Worm (Caenorhabditis elegans): ENCODE data around the gene lsm-5.
A peak's percentile ranks its signal among the peaks of the same experiment; 100 is the strongest.

Gene lsm-5

DNA sequence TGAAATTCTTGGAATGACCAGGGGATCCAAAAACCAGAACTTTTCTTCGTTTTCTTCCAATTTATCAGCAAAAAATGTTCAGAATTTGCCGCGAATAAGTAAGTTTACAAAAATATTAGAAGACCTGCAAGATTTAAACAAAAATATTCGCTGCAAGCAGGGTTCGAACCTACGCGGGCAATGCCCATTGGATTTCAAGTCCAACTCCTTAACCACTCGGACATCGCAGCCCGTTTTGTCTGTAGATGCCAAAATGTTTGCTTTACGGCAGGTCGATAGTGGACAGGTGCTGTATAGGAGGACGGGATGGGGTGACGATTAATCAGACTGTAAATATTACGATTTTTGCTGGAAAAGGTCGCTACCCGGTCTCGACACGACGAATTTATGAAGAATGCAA lies 22.5 kb upstream of the lsm-5 start (continued):
- 0 out of 2 replicates have a peak, but pooled peaks have one; percentile 29 for TF ChIP-seq nhr-41 (GFP tag; IDR thresholded peaks at IDR 0.05)
- no peak for TF ChIP-seq nhr-77 (tag; optimal IDR thresholded peaks at IDR 0.05)
- TF ChIP-seq rbr-2 (tag; optimal IDR thresholded peaks at IDR 0.05), result no peak
- TF ChIP-seq madf-5 (GFP tag; IDR thresholded peaks at IDR 0.05), result peak in 1 of 2 experiments; percentile 63; a peak in 1 of 4 replicates
- TF ChIP-seq F26F4.8 (GFP tag; conservative IDR thresholded peaks at IDR 0.05), result peak; percentile 79; the same call in 1 of the 2 replicates
- TF ChIP-seq hif-1 (tag; optimal IDR thresholded peaks at IDR 0.05), result no peak
- peak; percentile 79 for TF ChIP-seq snpc-1.2 (GFP tag; IDR thresholded peaks at IDR 0.05)
- peak; percentile 45; the same call in 1 of the 2 replicates for TF ChIP-seq F44E2.7 (GFP tag; IDR thresholded peaks at IDR 0.05)
- peak; percentile 43 for TF ChIP-seq duxl-1 (tag; optimal IDR thresholded peaks at IDR 0.05; ENCODE audit: poor library complexity)
- TF ChIP-seq Y48G9A.11 (GFP tag; IDR thresholded peaks at IDR 0.05), result peak; percentile 71
- no peak for TF ChIP-seq fos-1 (tag; optimal IDR thresholded peaks at IDR 0.05)
- peak; percentile 81 for TF ChIP-seq arid-1 (GFP tag; conservative IDR thresholded peaks at IDR 0.05)
- TF ChIP-seq daf-16 (GFP tag; optimal IDR thresholded peaks at IDR 0.05), result peak in 1 of 2 experiments; percentile 41
- TF ChIP-seq daf-16 (tag; optimal IDR thresholded peaks at IDR 0.05), result no peak
- no peak for TF ChIP-seq nhr-11 (tag; optimal IDR thresholded peaks at IDR 0.05)
- no peak for TF ChIP-seq T20F7.1 (GFP tag; optimal IDR thresholded peaks at IDR 0.05)
- TF ChIP-seq F37D6.2 (tag; optimal IDR thresholded peaks at IDR 0.05), result no peak
- TF ChIP-seq Y105C5A.15 (GFP tag; IDR thresholded peaks at IDR 0.05), result 0 out of 2 replicates have a peak, but pooled peaks have one; percentile 49
- peak; percentile 66 for TF ChIP-seq sdz-12 (GFP tag; optimal IDR thresholded peaks at IDR 0.05)
- peak; percentile 23 for TF ChIP-seq lir-3 (tag; optimal IDR thresholded peaks at IDR 0.05)
- no peak for TF ChIP-seq zfp-3 (GFP tag; conservative IDR thresholded peaks at IDR 0.05)
- TF ChIP-seq mdt-29 (GFP tag; IDR thresholded peaks at IDR 0.05), result no peak; the same call in 1 of the 2 replicates
- peak; percentile 41 for TF ChIP-seq T26A8.4 (GFP tag; IDR thresholded peaks at IDR 0.05)
- no peak for TF ChIP-seq snpc-4 (tag; optimal IDR thresholded peaks at IDR 0.05)
- TF ChIP-seq D1046.2 (GFP tag; IDR thresholded peaks at IDR 0.05), result 0 out of 2 replicates have a peak, but pooled peaks have one; percentile 42
- 0 out of 2 replicates have a peak, but pooled peaks have one; percentile 29 for TF ChIP-seq ZK337.2 (GFP tag; IDR thresholded peaks at IDR 0.05)
- peak; percentile 93 for TF ChIP-seq lim-7 (GFP tag; IDR thresholded peaks at IDR 0.05)
- TF ChIP-seq zip-11 (GFP tag; IDR thresholded peaks at IDR 0.05), result no peak

DNA sequence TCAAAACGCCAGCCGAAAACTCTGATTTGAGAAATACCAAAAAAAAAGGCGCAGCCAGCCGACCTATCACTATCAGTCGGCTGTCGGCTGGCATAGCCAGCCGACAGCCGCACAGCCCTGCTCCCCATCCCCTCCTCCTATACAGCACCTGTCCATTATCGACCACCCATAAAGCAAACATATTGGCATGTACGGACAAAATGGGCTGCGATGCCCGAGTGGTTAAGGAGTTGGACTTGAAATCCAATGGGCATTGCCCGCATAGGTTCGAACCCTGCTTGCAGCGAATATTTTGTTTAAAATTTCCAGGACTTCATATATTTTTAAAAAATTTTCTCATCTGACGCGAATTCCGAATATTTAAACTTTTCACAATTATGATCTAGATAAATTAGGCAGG lies 19.8 kb upstream of the lsm-5 start:
- 0 out of 2 replicates have a peak, but pooled peaks have one; percentile 14 for TF ChIP-seq egl-43 (GFP tag; IDR thresholded peaks at IDR 0.05)
- TF ChIP-seq ztf-7 (tag; optimal IDR thresholded peaks at IDR 0.05), result no peak
- 0 out of 2 replicates have a peak, but pooled peaks have one; percentile 10 for TF ChIP-seq set-16 (GFP tag; IDR thresholded peaks at IDR 0.05)

DNA sequence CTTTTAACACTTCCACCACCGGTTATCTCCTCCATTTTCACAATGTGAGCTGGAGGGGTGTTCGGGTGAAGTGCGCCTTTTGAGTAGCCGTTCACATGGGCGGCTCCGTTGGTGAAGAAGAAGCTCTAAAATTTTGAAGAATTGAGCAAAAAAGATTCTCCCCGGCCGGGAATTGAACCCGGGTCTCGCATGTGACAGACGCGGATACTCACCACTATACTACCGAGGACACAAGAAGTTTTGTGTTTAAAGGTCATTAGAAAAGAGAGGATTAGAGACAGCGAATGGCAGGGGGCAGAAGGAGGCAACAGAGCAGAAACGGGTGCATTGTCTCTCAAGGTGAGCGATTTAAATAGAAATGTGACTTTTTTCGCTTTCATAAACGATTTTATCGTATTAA lies 18.5 kb upstream of the lsm-5 start:
- peak in 1 of 2 experiments; percentile 27 for TF ChIP-seq lsy-2 (tag; optimal IDR thresholded peaks at IDR 0.05)
- TF ChIP-seq madf-5 (GFP tag; IDR thresholded peaks at IDR 0.05), result peak; percentile 51 to 73; a peak in 1 of 4 replicates
- peak; percentile 98 for TF ChIP-seq aha-1 (tag)
- peak; percentile 63 for TF ChIP-seq duxl-1 (tag; optimal IDR thresholded peaks at IDR 0.05; ENCODE audit: poor library complexity)
- TF ChIP-seq dmd-6 (GFP tag; IDR thresholded peaks at IDR 0.05), result peak; percentile 40; the same call in 1 of the 2 replicates
- no peak for TF ChIP-seq zfp-3 (GFP tag; conservative IDR thresholded peaks at IDR 0.05)
- TF ChIP-seq Y105C5A.15 (GFP tag; IDR thresholded peaks at IDR 0.05), result peak; percentile 63; the same call in 1 of the 2 replicates
- peak; percentile 71; the same call in 1 of the 2 replicates for TF ChIP-seq nhr-41 (GFP tag; IDR thresholded peaks at IDR 0.05)
- peak; percentile 66; the same call in 1 of the 2 replicates for TF ChIP-seq snpc-1.2 (GFP tag; IDR thresholded peaks at IDR 0.05)
- no peak for TF ChIP-seq lin-1 (GFP tag; IDR thresholded peaks at IDR 0.05)
- no peak for TF ChIP-seq daf-19 (GFP tag; conservative IDR thresholded peaks at IDR 0.05)
- peak; percentile 67 for TF ChIP-seq mep-1 (tag; optimal IDR thresholded peaks at IDR 0.05)
- peak; percentile 90 for TF ChIP-seq hlh-30 (tag; optimal IDR thresholded peaks at IDR 0.05; ENCODE audit: insufficient read depth)
- TF ChIP-seq aly-2 (tag; optimal IDR thresholded peaks at IDR 0.05), result no peak
- TF ChIP-seq hlh-11 (tag; optimal IDR thresholded peaks at IDR 0.05), result peak; percentile 43
- TF ChIP-seq zip-2 (tag; optimal IDR thresholded peaks at IDR 0.05), result no peak
- no peak for TF ChIP-seq cey-2 (tag; optimal IDR thresholded peaks at IDR 0.05; ENCODE audit: borderline replicate concordance, insufficient read depth)
- TF ChIP-seq nhr-111 (GFP tag; optimal IDR thresholded peaks at IDR 0.05), result no peak
- peak; percentile 91 for TF ChIP-seq dmd-8 (GFP tag; IDR thresholded peaks at IDR 0.05)
- peak; percentile 47 for TF ChIP-seq Y5F2A.4 (GFP tag; optimal IDR thresholded peaks at IDR 0.05)
- no peak for TF ChIP-seq ama-1 (optimal IDR thresholded peaks at IDR 0.05)
- TF ChIP-seq ceh-82 (tag; optimal IDR thresholded peaks at IDR 0.05), result no peak
- TF ChIP-seq dpl-1 (GFP tag; optimal IDR thresholded peaks at IDR 0.05), result peak; percentile 10
- TF ChIP-seq egl-27 (tag; optimal IDR thresholded peaks at IDR 0.05), result no peak
